Fruit fly (Drosophila melanogaster): ENCODE measurements around the gene Rev1.

Gene Rev1

dm6 chr3L:700160-700917 lies 46.2 kb downstream of the Rev1 start:
- TF ChIP-seq br (GFP tag; optimal IDR thresholded peaks at IDR 0.05): no peak
- TF ChIP-seq CrebA (GFP tag; optimal IDR thresholded peaks at IDR 0.05; ENCODE audit: borderline replicate concordance): no peak
- no peak for TF ChIP-seq Myc (optimal IDR thresholded peaks at IDR 0.05)
- no peak for TF ChIP-seq Vsx2 (GFP tag; optimal IDR thresholded peaks at IDR 0.05; ENCODE audit: partially characterized antibody)
- TF ChIP-seq ey (GFP tag; optimal IDR thresholded peaks at IDR 0.05): peak; percentile 12
- TF ChIP-seq Jra (GFP tag; optimal IDR thresholded peaks at IDR 0.05): no peak
- peak; percentile 12 for TF ChIP-seq rgr (GFP tag; optimal IDR thresholded peaks at IDR 0.05)
- TF ChIP-seq CG32264 (GFP tag; optimal IDR thresholded peaks at IDR 0.05): no peak
- TF ChIP-seq foxo (GFP tag; optimal IDR thresholded peaks at IDR 0.05): peak in 1 of 2 experiments; percentile 12
- peak; percentile 35 for TF ChIP-seq sv (GFP tag; optimal IDR thresholded peaks at IDR 0.05)
- TF ChIP-seq brk (GFP tag; optimal IDR thresholded peaks at IDR 0.05): no peak
- no peak for TF ChIP-seq N (GFP tag; optimal IDR thresholded peaks at IDR 0.05)
- TF ChIP-seq CG9705 (GFP tag; optimal IDR thresholded peaks at IDR 0.05): no peak
- TF ChIP-seq HLH106 (tag; optimal IDR thresholded peaks at IDR 0.05): peak; percentile 29
- no peak for TF ChIP-seq dmrt93B (GFP tag; optimal IDR thresholded peaks at IDR 0.05)
- no peak for TF ChIP-seq Rel (GFP tag; optimal IDR thresholded peaks at IDR 0.05)
- TF ChIP-seq Rel (tag; optimal IDR thresholded peaks at IDR 0.05): no peak
- no peak for TF ChIP-seq Hnf4 (GFP tag; optimal IDR thresholded peaks at IDR 0.05)
- no peak for TF ChIP-seq Dfd (GFP tag; optimal IDR thresholded peaks at IDR 0.05)
- TF ChIP-seq tai (GFP tag; optimal IDR thresholded peaks at IDR 0.05): no peak

dm6 chr3L:701798-702635 lies 47.9 kb downstream of the Rev1 start:
- no peak for TF ChIP-seq Vsx2 (GFP tag; optimal IDR thresholded peaks at IDR 0.05; ENCODE audit: partially characterized antibody)
- TF ChIP-seq sage (GFP tag; optimal IDR thresholded peaks at IDR 0.05): no peak
- no peak for TF ChIP-seq tai (GFP tag; optimal IDR thresholded peaks at IDR 0.05)
- no peak for TF ChIP-seq fru (GFP tag; optimal IDR thresholded peaks at IDR 0.05)
- TF ChIP-seq rgr (GFP tag; optimal IDR thresholded peaks at IDR 0.05): no peak
- TF ChIP-seq woc (GFP tag; optimal IDR thresholded peaks at IDR 0.05): no peak
- TF ChIP-seq CG9705 (GFP tag; optimal IDR thresholded peaks at IDR 0.05): no peak
- no peak for TF ChIP-seq Hr78 (GFP tag; optimal IDR thresholded peaks at IDR 0.05)
- no peak for TF ChIP-seq psq (GFP tag; optimal IDR thresholded peaks at IDR 0.05)
- TF ChIP-seq Jra (GFP tag; optimal IDR thresholded peaks at IDR 0.05): no peak
- TF ChIP-seq Rel (GFP tag; optimal IDR thresholded peaks at IDR 0.05): no peak
- TF ChIP-seq Rel (tag; optimal IDR thresholded peaks at IDR 0.05): no peak
- no peak for TF ChIP-seq N (GFP tag; optimal IDR thresholded peaks at IDR 0.05)
- TF ChIP-seq CG32264 (GFP tag; optimal IDR thresholded peaks at IDR 0.05): no peak
- no peak for TF ChIP-seq Mio (GFP tag; optimal IDR thresholded peaks at IDR 0.05)
- no peak for TF ChIP-seq dl (GFP tag; optimal IDR thresholded peaks at IDR 0.05; ENCODE audit: insufficient read depth in 1 of 2, partially characterized antibody in 2 of 2)
- TF ChIP-seq brk (GFP tag; optimal IDR thresholded peaks at IDR 0.05): no peak
- TF ChIP-seq foxo (GFP tag; optimal IDR thresholded peaks at IDR 0.05): no peak
- no peak for TF ChIP-seq Dfd (GFP tag; optimal IDR thresholded peaks at IDR 0.05)
- no peak for TF ChIP-seq GATAd (GFP tag; optimal IDR thresholded peaks at IDR 0.05)

dm6 chr3L:703160-703793 lies 49.1 kb downstream of the Rev1 start:
- TF ChIP-seq br (GFP tag; optimal IDR thresholded peaks at IDR 0.05) (no peak), Dfd (GFP tag; optimal IDR thresholded peaks at IDR 0.05) (no peak), lola (GFP tag; optimal IDR thresholded peaks at IDR 0.05) (no peak), Hr83 (GFP tag; optimal IDR thresholded peaks at IDR 0.05; ENCODE audit: poor library complexity, severe bottlenecking) (no peak), tai (GFP tag; optimal IDR thresholded peaks at IDR 0.05) (no peak), dl (GFP tag; optimal IDR thresholded peaks at IDR 0.05; ENCODE audit: insufficient read depth in 1 of 2, partially characterized antibody in 2 of 2) (no peak), Jra (GFP tag; optimal IDR thresholded peaks at IDR 0.05) (no peak), N (GFP tag; optimal IDR thresholded peaks at IDR 0.05) (no peak)

All from whole organism, wandering third instar larva.